Fruit fly (Drosophila melanogaster): ENCODE measurements around the gene TotM.

Gene TotM

DNA sequence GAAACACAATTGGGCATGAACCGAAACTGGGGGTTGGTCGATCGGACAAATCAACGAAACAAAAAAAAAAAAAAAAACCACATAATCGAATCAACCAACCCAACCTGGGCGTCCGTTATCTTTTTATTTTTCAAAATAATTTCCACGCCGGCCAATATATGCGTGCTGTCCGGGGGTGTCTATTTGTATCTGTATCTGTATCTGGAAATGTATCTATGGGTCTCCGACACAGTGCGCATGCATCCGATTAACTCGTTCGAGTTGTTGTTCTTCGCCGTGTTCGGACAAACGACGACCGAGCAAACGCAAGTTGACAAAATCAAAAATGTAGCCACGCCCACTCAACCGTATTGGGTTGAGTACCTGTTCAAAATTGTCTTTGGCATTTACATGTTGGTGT, 32.7 kb downstream of the TotM start:
- no peak for TF ChIP-seq noc (tag; optimal IDR thresholded peaks at IDR 0.05)

DNA sequence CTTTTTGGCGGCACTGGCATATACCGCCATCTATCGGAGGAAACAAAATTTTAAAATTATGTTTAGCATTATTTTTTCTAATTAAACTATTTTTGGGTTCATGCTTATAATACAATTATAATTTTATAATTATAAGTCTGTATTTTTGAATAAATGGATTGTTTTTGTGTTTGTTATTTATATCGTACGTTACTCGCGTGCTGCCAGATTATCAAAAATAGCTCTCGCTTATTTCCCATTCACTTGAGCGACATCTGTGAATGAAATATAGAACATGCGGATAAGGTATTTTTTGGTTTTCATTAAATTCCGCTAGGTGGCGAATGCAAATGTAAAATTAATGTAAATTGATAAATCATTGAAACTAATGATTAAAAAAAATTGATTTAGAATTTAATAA, 36.2 kb downstream of the TotM start:
- no peak for TF ChIP-seq noc (tag; optimal IDR thresholded peaks at IDR 0.05)

DNA sequence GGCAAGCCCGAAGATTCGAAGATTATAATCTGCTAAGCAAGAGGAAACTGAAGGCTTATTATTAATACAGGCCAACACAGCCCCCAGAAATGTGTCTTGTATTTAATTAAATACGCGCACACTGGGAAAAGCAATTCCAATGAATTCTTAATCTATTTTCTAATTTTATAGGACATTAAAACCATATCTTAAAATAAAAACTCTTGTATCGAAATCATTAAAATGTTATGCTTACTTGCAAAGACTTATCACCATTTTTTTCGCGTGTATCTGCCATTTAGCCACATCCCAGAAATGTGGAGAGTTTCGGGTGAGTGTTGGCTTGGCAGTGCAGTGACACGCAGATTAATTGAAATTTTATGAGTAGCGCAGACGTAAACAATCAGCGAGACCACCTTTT, 38.3 kb downstream of the TotM start:
- no peak for TF ChIP-seq noc (tag; optimal IDR thresholded peaks at IDR 0.05)

DNA sequence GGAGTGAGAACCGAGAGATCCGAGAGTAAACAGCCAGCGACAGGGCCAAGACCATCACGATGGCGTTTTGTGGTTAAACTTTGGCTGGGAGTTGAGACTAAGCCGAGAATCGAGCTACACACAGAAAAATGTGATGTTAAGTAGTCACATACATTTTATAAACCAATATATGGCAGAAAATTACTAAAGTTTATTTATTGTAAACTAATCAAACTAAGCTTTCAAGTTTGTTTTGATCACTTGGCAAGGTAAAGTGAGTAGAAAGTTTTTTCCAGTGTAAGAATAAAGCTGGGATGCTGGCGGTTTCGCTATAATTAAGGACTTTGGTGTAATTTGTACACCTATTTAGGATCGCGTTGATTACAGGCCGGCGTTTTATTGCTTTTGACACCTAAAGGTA, 42.9 kb downstream of the TotM start:
- TF ChIP-seq noc (tag; optimal IDR thresholded peaks at IDR 0.05): no peak

DNA sequence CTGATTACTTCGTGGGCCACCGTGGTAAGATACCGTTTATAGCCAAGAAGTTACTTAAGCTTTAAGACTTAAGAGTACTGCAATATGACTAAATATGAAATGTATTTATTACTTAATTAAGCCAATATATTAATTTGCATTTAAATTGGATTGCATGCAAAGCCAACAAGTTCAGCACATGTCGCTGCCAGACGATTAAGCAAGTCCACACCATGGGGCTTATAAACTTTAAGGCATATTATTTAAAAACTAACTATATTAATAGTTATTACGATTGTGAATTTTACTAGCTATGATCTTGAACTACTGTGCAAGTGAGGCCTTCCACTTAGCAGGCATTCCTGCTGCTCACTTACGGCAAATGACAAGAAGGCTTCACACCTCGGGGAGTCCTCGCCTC, 44.6 kb downstream of the TotM start:
- no peak for TF ChIP-seq noc (tag; optimal IDR thresholded peaks at IDR 0.05)

DNA sequence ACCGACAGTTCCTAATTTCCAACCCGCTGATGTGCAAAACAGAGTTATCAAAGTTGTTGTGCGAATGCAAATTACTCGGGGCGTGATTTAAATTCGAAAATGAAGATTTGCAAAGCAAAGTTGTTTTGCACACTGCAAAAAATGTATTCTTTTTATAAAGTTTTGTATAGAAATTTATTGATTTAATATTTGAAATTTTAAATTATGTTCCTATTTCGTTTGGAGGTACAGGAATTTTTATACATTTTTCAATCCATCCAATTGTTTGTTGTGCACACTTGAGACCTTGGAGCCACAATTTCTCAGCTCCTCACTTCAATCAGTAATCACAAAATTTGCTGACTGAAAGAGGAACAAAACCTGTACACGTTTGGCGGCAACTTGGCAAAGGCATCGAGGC, 45.3 kb downstream of the TotM start:
- TF ChIP-seq noc (tag; optimal IDR thresholded peaks at IDR 0.05): no peak

DNA sequence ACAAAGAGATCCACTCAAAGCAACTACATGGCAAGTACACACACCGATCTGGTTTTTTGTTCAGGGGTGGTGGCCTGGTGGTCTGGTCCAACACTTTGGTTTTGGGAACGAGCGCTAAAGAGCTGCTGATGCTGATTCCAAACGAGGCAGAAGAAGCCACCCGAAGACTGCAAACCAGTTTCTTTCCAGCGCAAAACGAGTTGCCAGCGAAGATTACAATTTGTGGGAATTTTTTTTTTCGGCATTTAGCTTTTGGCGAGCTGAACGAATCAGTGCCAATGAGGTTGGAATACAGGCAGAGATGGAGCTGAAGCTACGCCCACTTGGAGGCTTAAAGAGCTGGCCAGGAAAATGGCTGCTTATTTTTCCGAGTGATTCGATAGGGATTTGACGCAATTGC, 46.8 kb downstream of the TotM start:
- TF ChIP-seq noc (tag; optimal IDR thresholded peaks at IDR 0.05): no peak

DNA sequence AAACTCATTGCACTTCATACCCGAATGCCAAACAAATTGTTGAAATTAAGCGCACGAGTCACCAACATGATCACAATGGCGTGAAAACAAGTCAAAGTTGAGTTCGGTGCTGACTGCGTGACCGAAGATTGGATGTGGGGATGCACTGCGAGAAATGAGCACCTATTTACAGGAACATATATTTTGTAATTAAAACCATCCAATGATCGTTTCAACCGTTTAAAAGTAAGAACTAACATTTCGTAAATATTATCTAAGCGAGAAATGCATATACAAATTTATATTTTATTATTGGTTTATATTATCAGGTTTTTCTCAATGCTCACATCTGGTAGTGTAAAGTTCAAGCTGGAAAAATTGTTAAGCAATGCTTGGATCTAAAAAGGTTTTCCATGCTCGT, 49.2 kb downstream of the TotM start:
- TF ChIP-seq noc (tag; optimal IDR thresholded peaks at IDR 0.05): no peak

Data from whole organism, larva.